Worm (Caenorhabditis elegans): Measurements from ENCODE around the gene C25F9.10.

ce11 chrV:19401429-19401828 is 4.1 kb upstream of the C25F9.10 start:
- TF ChIP-seq snpc-4 (tag; optimal IDR thresholded peaks at IDR 0.05) (no peak), elt-1 (tag; optimal IDR thresholded peaks at IDR 0.05; ENCODE audit: borderline replicate concordance, insufficient read depth) (no peak)
